Worm (Caenorhabditis elegans) whole organism, L1 larva: ENCODE results near the gene C45B2.1.

Source experiments
- C16A3.4 ChIP-seq: fragments of 150-350 bp; optimal IDR thresholded peaks from 2 replicates; lab custom pipeline; 2014; ENCODE audit warnings: missing biosample characterization, missing genetic modification characterization
- blmp-1 ChIP-seq: fragments of 150-350 bp; optimal IDR thresholded peaks from 2 replicates; lab custom pipeline; 2014; ENCODE audit warnings: missing biosample characterization, missing genetic modification characterization
- dsc-1 ChIP-seq: sonication (generic microtip); optimal IDR thresholded peaks from 2 replicates; lab custom pipeline; 2016; ENCODE audit warnings: mild to moderate bottlenecking, missing genetic modification characterization, missing compliant biosample characterization
- efl-1 ChIP-seq, 4 experiments: fragments of 150-350 bp; optimal IDR thresholded peaks in 3 of 4; peaks in 1 of 4; 1 replicate in 1 of 4; 2 replicates in 3 of 4; lab custom pipeline; 2014; ENCODE audit warnings: missing biosample characterization in 2 of 4, missing genetic modification characterization in 2 of 4, missing genetic modification reagents in 2 of 4
- elt-2 ChIP-seq: sonication (generic microtip); optimal IDR thresholded peaks from 2 replicates; lab custom pipeline; 2016; ENCODE audit warnings: missing genetic modification characterization, mild to moderate bottlenecking, inconsistent platforms, missing compliant biosample characterization, missing genetic modification reagents
- ets-5 ChIP-seq: fragments of 200-800 bp; sonication (Bioruptor generic); IDR thresholded peaks from 2 replicates; pipeline ENCODE4 v1.3.6; 2022; ENCODE audit warnings: missing genetic modification characterization, missing compliant biosample characterization
- fkh-10 ChIP-seq: sonication (generic microtip); optimal IDR thresholded peaks from 2 replicates; lab custom pipeline; 2017; ENCODE audit warnings: missing biosample characterization, missing genetic modification reagents, missing genetic modification characterization
- lin-14 ChIP-seq: fragments of 200-800 bp; sonication (Bioruptor generic); optimal IDR thresholded peaks from 2 replicates; lab custom pipeline; 2018; ENCODE audit warnings: mild to moderate bottlenecking, missing genetic modification characterization, moderate library complexity, missing compliant biosample characterization
- lin-15B ChIP-seq: fragments of 150-350 bp; sonication (generic microtip); optimal IDR thresholded peaks from 3 replicates; lab custom pipeline; 2014; ENCODE audit warnings: missing biosample characterization, missing genetic modification characterization
- lin-35 ChIP-seq, 2 experiments: fragments of 150-350 bp; optimal IDR thresholded peaks; 2 replicates each; lab custom pipeline; 2014; ENCODE audit warnings: missing biosample characterization in 2 of 2, missing genetic modification characterization in 2 of 2, missing genetic modification reagents in 2 of 2
- lin-39 ChIP-seq: fragments of 150-350 bp; optimal IDR thresholded peaks from 2 replicates; lab custom pipeline; 2014; ENCODE audit warnings: missing biosample characterization, missing genetic modification reagents, missing genetic modification characterization
- mab-9 ChIP-seq: fragments of 200-800 bp; sonication (Bioruptor generic); IDR thresholded peaks from 2 replicates; pipeline ENCODE4 v1.3.6; 2022; ENCODE audit warnings: missing genetic modification reagents, missing genetic modification characterization, missing compliant biosample characterization
- nhr-12 ChIP-seq: sonication (generic microtip); optimal IDR thresholded peaks from 2 replicates; lab custom pipeline; 2017; ENCODE audit warnings: missing biosample characterization, missing genetic modification characterization
- nhr-20 ChIP-seq: sonication (generic microtip); optimal IDR thresholded peaks from 2 replicates; lab custom pipeline; 2016; ENCODE audit warnings: mild to moderate bottlenecking, missing genetic modification characterization, missing compliant biosample characterization
- nhr-237 ChIP-seq: fragments of 150-350 bp; optimal IDR thresholded peaks from 2 replicates; lab custom pipeline; 2014; ENCODE audit warnings: missing biosample characterization, missing genetic modification characterization
- nhr-71 ChIP-seq: sonication (generic microtip); optimal IDR thresholded peaks from 2 replicates; lab custom pipeline; 2016; ENCODE audit warnings: mild to moderate bottlenecking, missing genetic modification characterization, moderate library complexity, missing compliant biosample characterization
- nhr-77 ChIP-seq: fragments of 150-350 bp; optimal IDR thresholded peaks from 2 replicates; lab custom pipeline; 2014; ENCODE audit warnings: missing biosample characterization, missing genetic modification characterization
- snpc-4 ChIP-seq: fragments of 150-350 bp; optimal IDR thresholded peaks from 2 replicates; lab custom pipeline; 2014; ENCODE audit warnings: missing biosample characterization, missing genetic modification characterization
- xbp-1 ChIP-seq: sonication (generic microtip); optimal IDR thresholded peaks from 2 replicates; lab custom pipeline; 2016; ENCODE audit warnings: missing genetic modification characterization, missing compliant biosample characterization
- ztf-11 ChIP-seq, 2 experiments: sonication (generic microtip); optimal IDR thresholded peaks; 2 replicates each; lab custom pipeline; 2016 to 2017; ENCODE audit warnings: missing genetic modification characterization in 2 of 2, missing biosample characterization in 1 of 2, missing compliant biosample characterization in 1 of 2

The C45B2.1 gene

DNA sequence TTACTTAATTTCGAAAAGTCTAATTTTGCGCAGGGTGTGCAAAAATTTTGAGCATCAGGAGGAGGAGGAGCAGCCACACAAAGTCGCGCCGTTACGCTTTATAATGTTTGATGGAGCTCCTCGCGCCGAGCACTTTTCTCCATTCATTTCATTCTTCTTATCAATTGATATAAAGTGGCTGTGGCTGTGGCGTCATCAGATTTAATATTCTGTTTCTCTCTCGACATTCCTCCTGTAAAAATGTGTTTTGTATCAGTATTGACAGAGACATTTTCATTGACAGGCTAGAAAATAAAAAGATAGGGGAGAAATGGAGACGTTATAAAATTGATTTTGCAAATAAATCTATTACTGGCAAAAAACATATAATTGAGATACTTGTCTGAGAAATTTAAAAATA is 43.4 kb downstream of the C45B2.1 start:
- peak; percentile 1 for TF ChIP-seq nhr-20
- peak in 1 of 2 experiments; percentile 19 for TF ChIP-seq lin-35 (GFP tag; optimal IDR thresholded peaks at IDR 0.05; lab: Kevin White, UChicago)
- TF ChIP-seq efl-1 (optimal IDR thresholded peaks at IDR 0.05; lab: Kevin White, UChicago): no peak
- peak in 1 of 2 experiments; percentile 27 for TF ChIP-seq efl-1 (GFP tag; optimal IDR thresholded peaks at IDR 0.05 in 1 of 2; lab: Kevin White, UChicago)
- TF ChIP-seq blmp-1: no peak
- TF ChIP-seq lin-39: no peak
- peak; percentile 2 for TF ChIP-seq lin-14 (GFP tag; lab: Kevin White, UChicago)
- no peak for TF ChIP-seq C16A3.4 (tag; lab: Kevin White, UChicago)
- TF ChIP-seq elt-2 (tag; lab: Kevin White, UChicago): peak; percentile 53
- TF ChIP-seq dsc-1 (tag; lab: Kevin White, UChicago): no peak
- no peak for TF ChIP-seq ztf-11 (tag; optimal IDR thresholded peaks at IDR 0.05; lab: Kevin White, UChicago)
- TF ChIP-seq nhr-77: peak; percentile 42
- TF ChIP-seq nhr-237: no peak
- no peak for TF ChIP-seq nhr-12 (tag; lab: Kevin White, UChicago)
- TF ChIP-seq nhr-71 (tag; lab: Kevin White, UChicago): peak; percentile 15
- no peak for TF ChIP-seq ets-5 (GFP tag; lab: Robert Waterston, UW)

- TF ChIP-seq lin-14 (GFP tag; lab: Kevin White, UChicago) (peak; percentile 67), fkh-10 (GFP tag; lab: Kevin White, UChicago) (peak; percentile 33), lin-15B (tag; lab: Kevin White, UChicago) (no peak), xbp-1 (peak; percentile 6), snpc-4 (tag; lab: Kevin White, UChicago) (no peak), mab-9 (GFP tag; lab: Robert Waterston, UW) (0 out of 2 replicates have a peak, but pooled peaks have one; percentile 26), nhr-71 (tag; lab: Kevin White, UChicago) (peak; percentile 13)
These were observed 48.5 kb downstream of the C45B2.1 start for ce11 chrX:6134423-6134822.
